Fruit fly (Drosophila melanogaster) whole organism, embryonic: Measurements from ENCODE around the gene CG6126.

Experiments
- Aef1 ChIP-seq: fragments of 200-800 bp; sonication (Bioruptor generic); IDR thresholded peaks from 3 replicates; pipeline ENCODE4 v1.3.6; 2022; ENCODE audit warnings: missing biosample characterization, missing genetic modification characterization
- Atf-2 ChIP-seq: fragments of 200-800 bp; sonication (Bioruptor generic); optimal IDR thresholded peaks from 2 replicates; lab custom pipeline; 2016; ENCODE audit warnings: missing biosample characterization, missing genetic modification characterization
- CG10147 ChIP-seq: fragments of 200-800 bp; sonication (Bioruptor generic); optimal IDR thresholded peaks from 2 replicates; lab custom pipeline; 2019; ENCODE audit warnings: missing biosample characterization, mild to moderate bottlenecking, missing genetic modification characterization, moderate library complexity
- CG11504 ChIP-seq: fragments of 200-800 bp; sonication (Bioruptor generic); optimal IDR thresholded peaks from 3 replicates; lab custom pipeline; 2019; ENCODE audit warnings: missing biosample characterization, mild to moderate bottlenecking, missing genetic modification characterization, moderate library complexity
- CG11560 ChIP-seq: fragments of 200-800 bp; sonication (Bioruptor generic); IDR thresholded peaks from 3 replicates; pipeline ENCODE4 v1.3.6; 2022; ENCODE audit warnings: missing biosample characterization, missing genetic modification characterization
- CG11695 ChIP-seq: fragments of 200-800 bp; sonication (Bioruptor generic); IDR thresholded peaks from 3 replicates; pipeline ENCODE4 v1.3.6; 2022; ENCODE audit warnings: missing biosample characterization, missing genetic modification characterization
- CG14050 ChIP-seq: fragments of 200-800 bp; sonication (Bioruptor generic); IDR thresholded peaks from 3 replicates; pipeline ENCODE4 v1.3.6; 2022; ENCODE audit warnings: missing biosample characterization, missing genetic modification characterization
- CG15696 ChIP-seq: fragments of 200-800 bp; sonication (Bioruptor generic); optimal IDR thresholded peaks from 2 replicates; lab custom pipeline; 2019; ENCODE audit warnings: missing biosample characterization, mild to moderate bottlenecking, missing genetic modification characterization, moderate library complexity
- CG1647 ChIP-seq: fragments of 200-800 bp; sonication (Bioruptor generic); optimal IDR thresholded peaks from 3 replicates; lab custom pipeline; 2016; ENCODE audit warnings: missing biosample characterization, missing genetic modification characterization
- CG16779 ChIP-seq: fragments of 200-800 bp; sonication (Bioruptor generic); IDR thresholded peaks from 2 replicates; pipeline ENCODE4 v1.3.6; 2022; ENCODE audit warnings: missing biosample characterization, missing genetic modification characterization
- CG17361 ChIP-seq: fragments of 200-800 bp; sonication (Bioruptor generic); IDR thresholded peaks from 3 replicates; pipeline ENCODE4 v1.3.6; 2022; ENCODE audit warnings: missing biosample characterization, missing genetic modification characterization
- CG2889 ChIP-seq: fragments of 200-800 bp; sonication (Bioruptor generic); IDR thresholded peaks from 3 replicates; pipeline ENCODE4 v1.3.6; 2022; ENCODE audit warnings: missing biosample characterization, missing genetic modification characterization
- CG34376 ChIP-seq: fragments of 200-800 bp; sonication (Bioruptor generic); optimal IDR thresholded peaks from 2 replicates; lab custom pipeline; 2018; ENCODE audit warnings: missing biosample characterization, mild to moderate bottlenecking, missing genetic modification characterization
- CG3847 ChIP-seq: fragments of 200-800 bp; sonication (Bioruptor generic); IDR thresholded peaks from 2 replicates; pipeline ENCODE4 v1.3.6; 2022; ENCODE audit warnings: missing biosample characterization, missing genetic modification characterization
- CG3995 ChIP-seq: fragments of 200-800 bp; sonication (Bioruptor generic); optimal IDR thresholded peaks from 3 replicates; lab custom pipeline; 2016; ENCODE audit warnings: missing biosample characterization, missing genetic modification characterization
- CG5953 ChIP-seq: fragments of 200-800 bp; sonication (Bioruptor generic); IDR thresholded peaks from 2 replicates; pipeline ENCODE4 v1.3.6; 2022; ENCODE audit warnings: missing biosample characterization, missing genetic modification characterization
- CG6254 ChIP-seq: fragments of 200-800 bp; sonication (Bioruptor generic); optimal IDR thresholded peaks from 3 replicates; lab custom pipeline; 2017; ENCODE audit warnings: mild to moderate bottlenecking, missing biosample characterization, missing genetic modification reagents, missing genetic modification characterization
- CG6272 ChIP-seq: fragments of 200-800 bp; sonication (Bioruptor generic); IDR thresholded peaks from 2 replicates; pipeline ENCODE4 v1.3.6; 2022; ENCODE audit warnings: missing biosample characterization, missing genetic modification characterization
- CG6791 ChIP-seq: fragments of 200-800 bp; sonication (Bioruptor generic); IDR thresholded peaks from 3 replicates; pipeline ENCODE4 v1.3.6; 2022; ENCODE audit warnings: missing biosample characterization, missing genetic modification characterization; ENCODE audit not compliant: partially characterized antibody
- CG6854 ChIP-seq: fragments of 200-800 bp; sonication (Bioruptor generic); optimal IDR thresholded peaks from 3 replicates; lab custom pipeline; 2017; ENCODE audit warnings: missing biosample characterization, mild to moderate bottlenecking, missing genetic modification characterization
- CG8478 ChIP-seq: fragments of >200 bp; optimal IDR thresholded peaks from 2 replicates; lab custom pipeline; 2018
- Dad ChIP-seq: fragments of 200-800 bp; sonication (Bioruptor generic); optimal IDR thresholded peaks from 3 replicates; lab custom pipeline; 2016; ENCODE audit warnings: missing biosample characterization, missing genetic modification characterization
- Dfd ChIP-seq, 2 experiments: fragments of >200 bp; optimal IDR thresholded peaks; 2 replicates each; lab custom pipeline; 2017; ENCODE audit warnings: missing biosample characterization in 2 of 2, missing genetic modification characterization in 2 of 2
- Dip3 ChIP-seq: fragments of 200-800 bp; sonication (Bioruptor generic); optimal IDR thresholded peaks from 3 replicates; lab custom pipeline; 2016; ENCODE audit warnings: missing biosample characterization, missing genetic modification characterization
- Fer2 ChIP-seq: fragments of 200-800 bp; sonication (Bioruptor generic); optimal IDR thresholded peaks from 2 replicates; lab custom pipeline; 2018; ENCODE audit warnings: missing biosample characterization, mild to moderate bottlenecking, missing genetic modification characterization, moderate library complexity
- HLH4C ChIP-seq: fragments of 200-800 bp; sonication (Bioruptor generic); IDR thresholded peaks from 3 replicates; pipeline ENCODE4 v1.3.6; 2022; ENCODE audit warnings: missing biosample characterization, missing genetic modification characterization; ENCODE audit not compliant: partially characterized antibody
- MTF-1 ChIP-seq: fragments of 200-800 bp; sonication (Bioruptor generic); optimal IDR thresholded peaks from 2 replicates; lab custom pipeline; 2018; ENCODE audit warnings: missing biosample characterization, mild to moderate bottlenecking, missing genetic modification characterization, borderline replicate concordance
- Mad ChIP-seq: fragments of 200-800 bp; sonication (Bioruptor generic); optimal IDR thresholded peaks from 2 replicates; lab custom pipeline; 2016; ENCODE audit warnings: missing biosample characterization, missing genetic modification characterization
- Nf-YB ChIP-seq: fragments of 200-800 bp; sonication (Bioruptor generic); optimal IDR thresholded peaks from 3 replicates; lab custom pipeline; 2019; ENCODE audit warnings: missing biosample characterization, mild to moderate bottlenecking, missing genetic modification characterization, moderate library complexity
- NfI ChIP-seq: fragments of 200-800 bp; sonication (Bioruptor generic); optimal IDR thresholded peaks from 3 replicates; lab custom pipeline; 2018; ENCODE audit warnings: missing biosample characterization, mild to moderate bottlenecking, missing genetic modification characterization, moderate library complexity
- Scr ChIP-seq: fragments of 200-800 bp; sonication (Bioruptor generic); IDR thresholded peaks from 2 replicates; pipeline ENCODE4 v1.3.6; 2022; ENCODE audit warnings: missing biosample characterization, missing genetic modification characterization; ENCODE audit not compliant: partially characterized antibody
- Sox100B ChIP-seq: fragments of 200-800 bp; sonication (Bioruptor generic); optimal IDR thresholded peaks from 3 replicates; lab custom pipeline; 2018; ENCODE audit warnings: missing biosample characterization, mild to moderate bottlenecking, missing genetic modification characterization
- abd-A ChIP-seq: fragments of 200-800 bp; sonication (Bioruptor generic); optimal IDR thresholded peaks from 3 replicates; lab custom pipeline; 2019; ENCODE audit warnings: missing biosample characterization, mild to moderate bottlenecking, missing genetic modification characterization, moderate library complexity
- bigmax ChIP-seq: fragments of 200-800 bp; sonication (Bioruptor generic); optimal IDR thresholded peaks from 2 replicates; lab custom pipeline; 2018; ENCODE audit warnings: missing biosample characterization, mild to moderate bottlenecking, missing genetic modification characterization
- cas ChIP-seq: fragments of 200-800 bp; sonication (Bioruptor generic); IDR thresholded peaks from 2 replicates; pipeline ENCODE4 v1.3.6; 2022; ENCODE audit warnings: missing biosample characterization, missing genetic modification characterization
- caup ChIP-seq: fragments of 200-800 bp; sonication (Bioruptor generic); optimal IDR thresholded peaks from 3 replicates; lab custom pipeline; 2017; ENCODE audit warnings: missing biosample characterization, mild to moderate bottlenecking, missing genetic modification characterization, moderate library complexity; ENCODE audit not compliant: severe bottlenecking
- dpn ChIP-seq, 2 experiments: fragments of 200-800 bp; sonication (Bioruptor generic); optimal IDR thresholded peaks; 3 replicates each; lab custom pipeline; 2016; ENCODE audit warnings: missing biosample characterization in 2 of 2, missing genetic modification characterization in 2 of 2
- fu2 ChIP-seq: fragments of 200-800 bp; sonication (Bioruptor generic); optimal IDR thresholded peaks from 2 replicates; lab custom pipeline; 2016; ENCODE audit warnings: missing biosample characterization, missing genetic modification characterization
- gsb-n ChIP-seq: fragments of 200-800 bp; sonication (Bioruptor generic); optimal IDR thresholded peaks from 3 replicates; lab custom pipeline; 2018; ENCODE audit warnings: missing biosample characterization, mild to moderate bottlenecking, missing genetic modification characterization
- inv ChIP-seq: fragments of 200-800 bp; sonication (Bioruptor generic); IDR thresholded peaks from 2 replicates; pipeline ENCODE4 v1.3.6; 2022; ENCODE audit warnings: missing biosample characterization, missing genetic modification characterization; ENCODE audit not compliant: partially characterized antibody
- ken ChIP-seq: fragments of 200-800 bp; sonication (Bioruptor generic); IDR thresholded peaks from 3 replicates; pipeline ENCODE4 v1.3.6; 2022; ENCODE audit warnings: missing biosample characterization, missing genetic modification characterization
- psq ChIP-seq: fragments of 200-800 bp; sonication (Bioruptor generic); optimal IDR thresholded peaks from 2 replicates; lab custom pipeline; 2017; ENCODE audit warnings: missing biosample characterization, missing genetic modification characterization
- slbo ChIP-seq: fragments of 200-800 bp; sonication (Bioruptor generic); IDR thresholded peaks from 2 replicates; pipeline ENCODE4 v1.3.6; 2022; ENCODE audit warnings: missing biosample characterization, missing genetic modification characterization
- sqz ChIP-seq: fragments of 200-800 bp; sonication (Bioruptor generic); optimal IDR thresholded peaks from 3 replicates; lab custom pipeline; 2018; ENCODE audit warnings: missing biosample characterization, mild to moderate bottlenecking, missing genetic modification characterization
- stwl ChIP-seq: fragments of 200-800 bp; sonication (Bioruptor generic); optimal IDR thresholded peaks from 3 replicates; lab custom pipeline; 2018; ENCODE audit warnings: missing biosample characterization, mild to moderate bottlenecking, missing genetic modification characterization, moderate library complexity
- sug ChIP-seq: fragments of 200-800 bp; optimal IDR thresholded peaks from 2 replicates; lab custom pipeline; 2019; ENCODE audit warnings: missing biosample characterization, mild to moderate bottlenecking, missing genetic modification characterization, moderate library complexity
- tgo ChIP-seq: fragments of 200-800 bp; sonication (Bioruptor generic); IDR thresholded peaks from 3 replicates; pipeline ENCODE4 v1.3.6; 2022; ENCODE audit warnings: missing biosample characterization, missing genetic modification characterization
- toy ChIP-seq: fragments of 200-800 bp; sonication (Bioruptor generic); IDR thresholded peaks from 2 replicates; pipeline ENCODE4 v1.3.6; 2022; ENCODE audit warnings: missing biosample characterization, missing genetic modification characterization
- zen ChIP-seq: fragments of 200-800 bp; sonication (Bioruptor generic); optimal IDR thresholded peaks from 3 replicates; lab custom pipeline; 2018; ENCODE audit warnings: missing biosample characterization, mild to moderate bottlenecking, missing genetic modification characterization, moderate library complexity

CG6126 gene

dm6 chr3R:16249829-16250814 is 47.2 kb upstream of the CG6126 start (continued):
- TF ChIP-seq CG8478 (lab: Kevin White, UChicago): peak; percentile 76
- no peak for TF ChIP-seq slbo (GFP tag; lab: Robert Waterston, UW)
- TF ChIP-seq dpn (GFP tag; optimal IDR thresholded peaks at IDR 0.05; lab: Kevin White, UChicago): peak in 1 of 2 experiments; percentile 23
- TF ChIP-seq Sox100B (GFP tag; lab: Kevin White, UChicago): no peak
- no peak for TF ChIP-seq fu2 (GFP tag; lab: Kevin White, UChicago)
- TF ChIP-seq CG14050 (GFP tag; lab: Robert Waterston, UW): no peak
- TF ChIP-seq psq: peak; percentile 81
- TF ChIP-seq ken (GFP tag; lab: Robert Waterston, UW): no peak
- TF ChIP-seq toy (GFP tag; lab: Robert Waterston, UW): no peak
- peak; percentile 30 for TF ChIP-seq stwl (tag; lab: Kevin White, UChicago)
- no peak for TF ChIP-seq CG2889 (GFP tag; lab: Robert Waterston, UW)
- TF ChIP-seq CG11560 (tag; lab: Robert Waterston, UW): no peak
- no peak for TF ChIP-seq CG6791 (GFP tag; lab: Robert Waterston, UW)
- TF ChIP-seq Dfd (GFP tag; optimal IDR thresholded peaks at IDR 0.05; lab: Kevin White, UChicago): no peak
- peak; percentile 52 for TF ChIP-seq CG34376 (GFP tag; lab: Kevin White, UChicago)
- TF ChIP-seq MTF-1 (GFP tag; lab: Kevin White, UChicago): peak; percentile 5
- TF ChIP-seq CG6254: no peak
- TF ChIP-seq CG3847 (GFP tag; lab: Robert Waterston, UW): no peak
- TF ChIP-seq NfI (GFP tag; lab: Kevin White, UChicago): peak; percentile 51
- peak; percentile 12 for TF ChIP-seq CG1647 (GFP tag; lab: Kevin White, UChicago)
- TF ChIP-seq Fer2: peak; percentile 32
- TF ChIP-seq sqz (GFP tag; lab: Kevin White, UChicago): peak; percentile 96
- no peak for TF ChIP-seq inv (GFP tag; lab: Robert Waterston, UW)
- peak; percentile 88 for TF ChIP-seq CG11504 (tag; lab: Kevin White, UChicago)
- peak; percentile 50 for TF ChIP-seq Nf-YB
- no peak for TF ChIP-seq CG5953 (GFP tag; lab: Robert Waterston, UW)
- peak; percentile 49 for TF ChIP-seq zen (tag; lab: Kevin White, UChicago)
- TF ChIP-seq CG3995: peak; percentile 75
- TF ChIP-seq caup (GFP tag; lab: Kevin White, UChicago): peak; percentile 50
- TF ChIP-seq CG6854 (GFP tag; lab: Kevin White, UChicago): no peak
- TF ChIP-seq CG16779 (GFP tag; lab: Robert Waterston, UW): no peak
- no peak for TF ChIP-seq CG6272 (GFP tag; lab: Robert Waterston, UW)
- no peak for TF ChIP-seq Dad
- TF ChIP-seq CG11695: no peak
- TF ChIP-seq CG15696 (tag; lab: Kevin White, UChicago): peak; percentile 3
- no peak for TF ChIP-seq gsb-n (tag; lab: Kevin White, UChicago)
- peak; percentile 40 for TF ChIP-seq CG10147
- TF ChIP-seq Mad (GFP tag; lab: Kevin White, UChicago): no peak
- TF ChIP-seq HLH4C: no peak
- no peak for TF ChIP-seq Aef1 (GFP tag; lab: Robert Waterston, UW)
- TF ChIP-seq tgo (GFP tag; lab: Robert Waterston, UW): no peak
- TF ChIP-seq Scr (GFP tag; lab: Robert Waterston, UW): no peak
- TF ChIP-seq cas (GFP tag; lab: Robert Waterston, UW): no peak
- TF ChIP-seq Atf-2: peak; percentile 1
- peak; percentile 99 for TF ChIP-seq abd-A (tag; lab: Kevin White, UChicago)
- no peak for TF ChIP-seq CG17361 (GFP tag; lab: Robert Waterston, UW)
- peak; percentile 21 for TF ChIP-seq Dip3
- TF ChIP-seq sug (tag; lab: Kevin White, UChicago): peak; percentile 64
- no peak for TF ChIP-seq bigmax (GFP tag; lab: Kevin White, UChicago)
